Worm (Caenorhabditis elegans): Measurements from ENCODE around the gene T11B7.1.

DNA sequence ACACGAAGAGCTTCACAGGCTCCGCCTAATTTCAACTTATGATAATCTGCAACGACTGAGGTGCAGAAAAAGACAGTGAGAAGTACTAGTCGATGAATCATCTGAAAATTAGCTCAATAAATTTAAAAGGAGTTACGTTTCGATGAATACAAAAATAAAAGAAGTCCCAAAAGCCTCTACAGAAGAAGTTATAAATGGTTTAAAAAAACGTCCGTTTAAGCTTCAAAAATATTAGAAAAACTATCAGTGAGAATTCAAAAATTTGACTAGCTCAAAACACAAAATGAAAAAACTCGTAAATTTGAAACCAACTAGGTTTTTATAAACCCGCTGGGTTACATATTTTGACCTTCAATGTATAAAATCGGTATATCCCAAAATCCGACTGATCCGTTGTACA lies 15.4 kb downstream of the T11B7.1 start, which contains the start of gene T11B7.5:
- TF ChIP-seq hnd-1 (tag; optimal IDR thresholded peaks at IDR 0.05) (no peak), sea-1 (GFP tag; conservative IDR thresholded peaks at IDR 0.05) (no peak), ceh-13 (GFP tag; optimal IDR thresholded peaks at IDR 0.05) (no peak), ama-1 (optimal IDR thresholded peaks at IDR 0.05) (no peak), B0310.2 (tag; optimal IDR thresholded peaks at IDR 0.05) (no peak), tbx-11 (GFP tag; IDR thresholded peaks at IDR 0.05) (no peak), pes-1 (GFP tag; IDR thresholded peaks at IDR 0.05) (no peak), hmbx-1 (tag; optimal IDR thresholded peaks at IDR 0.05) (no peak), flt-1 (GFP tag; IDR thresholded peaks at IDR 0.05) (no peak), ceh-36 (tag; optimal IDR thresholded peaks at IDR 0.05) (no peak), F13C5.2 (tag; optimal IDR thresholded peaks at IDR 0.05) (no peak), ets-7 (tag; optimal IDR thresholded peaks at IDR 0.05) (no peak), aly-1 (tag; optimal IDR thresholded peaks at IDR 0.05) (no peak), tra-4 (tag; optimal IDR thresholded peaks at IDR 0.05) (no peak)

Data from whole organism, early embryonic.